Worm (Caenorhabditis elegans) whole organism, late embryonic: ENCODE data around the gene F26G1.3.

Experiments
- C08G9.2 ChIP-seq: sonication (generic microtip); optimal IDR thresholded peaks from 2 replicates; lab custom pipeline; 2016; ENCODE audit warnings: mild to moderate bottlenecking, missing genetic modification characterization, moderate library complexity, missing compliant biosample characterization
- F13H6.1 ChIP-seq: sonication (generic microtip); optimal IDR thresholded peaks from 2 replicates; lab custom pipeline; 2016; ENCODE audit warnings: missing genetic modification characterization, missing compliant biosample characterization
- K02D7.2 ChIP-seq: sonication (generic microtip); optimal IDR thresholded peaks from 2 replicates; lab custom pipeline; 2017; ENCODE audit warnings: mild to moderate bottlenecking, missing genetic modification characterization, missing compliant biosample characterization
- K09A11.1 ChIP-seq: sonication (generic microtip); optimal IDR thresholded peaks from 2 replicates; lab custom pipeline; 2017; ENCODE audit warnings: antibody characterized with exemption, mild to moderate bottlenecking, missing genetic modification characterization, missing compliant biosample characterization; ENCODE audit not compliant: insufficient read depth
- Y22D7AL.16 ChIP-seq: sonication (generic microtip); optimal IDR thresholded peaks from 2 replicates; lab custom pipeline; 2016; ENCODE audit warnings: missing genetic modification characterization, missing compliant biosample characterization
- ahr-1 ChIP-seq: sonication (generic microtip); optimal IDR thresholded peaks from 2 replicates; lab custom pipeline; 2016; ENCODE audit warnings: missing genetic modification characterization, missing compliant biosample characterization
- ama-1 ChIP-seq: fragments of 150-350 bp; optimal IDR thresholded peaks from 2 replicates; lab custom pipeline; 2014
- ceh-14 ChIP-seq: sonication (generic microtip); optimal IDR thresholded peaks from 2 replicates; lab custom pipeline; 2016; ENCODE audit warnings: missing genotype, missing genetic modification characterization, missing compliant biosample characterization
- ceh-18 ChIP-seq: sonication (generic microtip); optimal IDR thresholded peaks from 2 replicates; lab custom pipeline; 2016; ENCODE audit warnings: missing genetic modification characterization, missing compliant biosample characterization
- ceh-19 ChIP-seq: fragments of 200-800 bp; sonication (Bioruptor generic); optimal IDR thresholded peaks from 2 replicates; lab custom pipeline; 2018; ENCODE audit warnings: mild to moderate bottlenecking, missing genetic modification characterization, missing compliant biosample characterization
- ceh-2 ChIP-seq: sonication (generic microtip); optimal IDR thresholded peaks from 2 replicates; lab custom pipeline; 2016; ENCODE audit warnings: missing genotype, missing genetic modification characterization, missing compliant biosample characterization
- ceh-24 ChIP-seq: sonication (generic microtip); optimal IDR thresholded peaks from 2 replicates; lab custom pipeline; 2016; ENCODE audit warnings: mild to moderate bottlenecking, missing genetic modification characterization, missing compliant biosample characterization
- ceh-30 ChIP-seq: fragments of 150-350 bp; optimal IDR thresholded peaks from 2 replicates; lab custom pipeline; 2014; ENCODE audit warnings: missing biosample characterization, missing genetic modification characterization
- ceh-31 ChIP-seq: sonication (generic microtip); optimal IDR thresholded peaks from 2 replicates; lab custom pipeline; 2016; ENCODE audit warnings: missing genetic modification characterization, missing compliant biosample characterization
- ceh-34 ChIP-seq: sonication (generic microtip); optimal IDR thresholded peaks from 2 replicates; lab custom pipeline; 2016; ENCODE audit warnings: mild to moderate bottlenecking, missing genetic modification characterization, missing compliant biosample characterization
- ceh-45 ChIP-seq: fragments of 200-800 bp; sonication (Bioruptor generic); IDR thresholded peaks from 2 replicates; pipeline ENCODE4 v1.3.6; 2022; ENCODE audit warnings: missing genetic modification reagents, missing genetic modification characterization, missing compliant biosample characterization
- ceh-6 ChIP-seq: fragments of 200-800 bp; sonication (Bioruptor generic); optimal IDR thresholded peaks from 2 replicates; lab custom pipeline; 2018; ENCODE audit warnings: mild to moderate bottlenecking, missing genetic modification characterization, missing compliant biosample characterization
- ceh-9 ChIP-seq: sonication (generic microtip); optimal IDR thresholded peaks from 2 replicates; lab custom pipeline; 2016; ENCODE audit warnings: mild to moderate bottlenecking, missing genetic modification characterization, inconsistent platforms, missing compliant biosample characterization
- dmd-4 ChIP-seq: sonication (generic microtip); optimal IDR thresholded peaks from 2 replicates; lab custom pipeline; 2016; ENCODE audit warnings: borderline replicate concordance, missing genetic modification characterization, missing compliant biosample characterization
- elt-2 ChIP-seq: sonication (generic microtip); optimal IDR thresholded peaks from 2 replicates; lab custom pipeline; 2016; ENCODE audit warnings: missing genetic modification reagents, missing genetic modification characterization, missing compliant biosample characterization
- ets-4 ChIP-seq: sonication (generic microtip); optimal IDR thresholded peaks from 2 replicates; lab custom pipeline; 2016; ENCODE audit warnings: missing genetic modification characterization, missing compliant biosample characterization
- eyg-1 ChIP-seq: sonication (generic microtip); optimal IDR thresholded peaks from 2 replicates; lab custom pipeline; 2016; ENCODE audit warnings: missing genotype, missing genetic modification characterization, missing compliant biosample characterization
- fkh-10 ChIP-seq: fragments of 150-350 bp; optimal IDR thresholded peaks from 2 replicates; lab custom pipeline; 2014; ENCODE audit warnings: missing biosample characterization, missing genetic modification reagents, missing genetic modification characterization
- fkh-6 ChIP-seq: sonication (generic microtip); optimal IDR thresholded peaks from 2 replicates; lab custom pipeline; 2016; ENCODE audit warnings: missing genetic modification characterization, missing compliant biosample characterization
- hlh-15 ChIP-seq: sonication (generic microtip); optimal IDR thresholded peaks from 2 replicates; lab custom pipeline; 2016; ENCODE audit warnings: missing genetic modification characterization, missing compliant biosample characterization
- hlh-30 ChIP-seq: sonication (generic microtip); optimal IDR thresholded peaks from 2 replicates; lab custom pipeline; 2017; ENCODE audit warnings: antibody characterized with exemption, missing genetic modification characterization, missing compliant biosample characterization; ENCODE audit not compliant: insufficient read depth
- hlh-6 ChIP-seq: sonication (generic microtip); optimal IDR thresholded peaks from 2 replicates; lab custom pipeline; 2016; ENCODE audit warnings: missing genotype, missing genetic modification characterization, missing compliant biosample characterization
- lim-6 ChIP-seq: sonication (generic microtip); optimal IDR thresholded peaks from 2 replicates; lab custom pipeline; 2016; ENCODE audit warnings: missing genetic modification characterization, missing compliant biosample characterization
- madf-2 ChIP-seq: sonication (generic microtip); optimal IDR thresholded peaks from 2 replicates; lab custom pipeline; 2017; ENCODE audit warnings: missing genetic modification characterization, missing compliant biosample characterization
- mec-3 ChIP-seq: sonication (generic microtip); optimal IDR thresholded peaks from 2 replicates; lab custom pipeline; 2016; ENCODE audit warnings: borderline replicate concordance, missing genetic modification characterization, missing compliant biosample characterization
- nfya-1 ChIP-seq: sonication (generic microtip); optimal IDR thresholded peaks from 2 replicates; lab custom pipeline; 2017; ENCODE audit warnings: missing genetic modification characterization, mild to moderate bottlenecking, missing compliant biosample characterization, antibody characterized with exemption, moderate library complexity
- nhr-11 ChIP-seq: fragments of 150-350 bp; optimal IDR thresholded peaks from 2 replicates; lab custom pipeline; 2014; ENCODE audit warnings: missing biosample characterization, missing genetic modification characterization
- nhr-232 ChIP-seq: sonication (generic microtip); optimal IDR thresholded peaks from 2 replicates; lab custom pipeline; 2016; ENCODE audit warnings: missing genetic modification characterization, missing compliant biosample characterization
- npax-4 ChIP-seq: sonication (generic microtip); optimal IDR thresholded peaks from 2 replicates; lab custom pipeline; 2016; ENCODE audit warnings: missing genetic modification characterization, missing compliant biosample characterization
- odd-2 ChIP-seq: sonication (generic microtip); optimal IDR thresholded peaks from 2 replicates; lab custom pipeline; 2017; ENCODE audit warnings: antibody characterized with exemption, mild to moderate bottlenecking, missing genetic modification characterization, missing compliant biosample characterization
- pag-3 ChIP-seq: sonication (generic microtip); optimal IDR thresholded peaks from 2 replicates; lab custom pipeline; 2016; ENCODE audit warnings: missing compliant biosample characterization, missing genetic modification characterization, borderline replicate concordance
- pat-9 ChIP-seq: fragments of 200-800 bp; sonication (Bioruptor generic); optimal IDR thresholded peaks from 2 replicates; lab custom pipeline; 2018; ENCODE audit warnings: mild to moderate bottlenecking, missing genetic modification characterization, moderate library complexity, missing compliant biosample characterization
- pha-4 ChIP-seq: fragments of 150-350 bp; optimal IDR thresholded peaks from 2 replicates; lab custom pipeline; 2018; ENCODE audit warnings: missing biosample characterization, missing genetic modification reagents, missing genetic modification characterization
- pros-1 ChIP-seq: fragments of 150-350 bp; optimal IDR thresholded peaks from 2 replicates; lab custom pipeline; 2014; ENCODE audit warnings: missing biosample characterization, missing genetic modification reagents, missing genetic modification characterization
- rnt-1 ChIP-seq: sonication (generic microtip); optimal IDR thresholded peaks from 2 replicates; lab custom pipeline; 2016; ENCODE audit warnings: missing genetic modification characterization, missing compliant biosample characterization
- sox-4 ChIP-seq: sonication (generic microtip); optimal IDR thresholded peaks from 2 replicates; lab custom pipeline; 2017; ENCODE audit warnings: mild to moderate bottlenecking, missing genetic modification characterization, inconsistent platforms, missing compliant biosample characterization
- tbx-2 ChIP-seq: sonication (generic microtip); optimal IDR thresholded peaks from 2 replicates; lab custom pipeline; 2016; ENCODE audit warnings: missing genetic modification characterization, missing compliant biosample characterization
- tbx-7 ChIP-seq: sonication (generic microtip); optimal IDR thresholded peaks from 2 replicates; lab custom pipeline; 2016; ENCODE audit warnings: missing genotype, missing genetic modification characterization, missing compliant biosample characterization
- ttx-3 ChIP-seq: sonication (generic microtip); optimal IDR thresholded peaks from 2 replicates; lab custom pipeline; 2016; ENCODE audit warnings: missing genetic modification reagents, missing genetic modification characterization, missing compliant biosample characterization
- unc-42 ChIP-seq: sonication (generic microtip); optimal IDR thresholded peaks from 2 replicates; lab custom pipeline; 2016; ENCODE audit warnings: missing genotype, missing genetic modification characterization, missing compliant biosample characterization
- unc-86 ChIP-seq: sonication (generic microtip); optimal IDR thresholded peaks from 2 replicates; lab custom pipeline; 2016; ENCODE audit warnings: missing genetic modification characterization, missing compliant biosample characterization
- zip-5 ChIP-seq: sonication (generic microtip); optimal IDR thresholded peaks from 2 replicates; lab custom pipeline; 2016; ENCODE audit warnings: missing genetic modification characterization, missing compliant biosample characterization

The F26G1.3 gene

ce11 chrII:4734477-4734876 lies 24.1 kb upstream of the F26G1.3 start:
- TF ChIP-seq tbx-7 (tag; lab: Kevin White, UChicago) = no peak
- no peak for TF ChIP-seq ceh-31 (tag; lab: Kevin White, UChicago)
- no peak for TF ChIP-seq hlh-30 (tag; lab: Kevin White, UChicago)
- no peak for TF ChIP-seq odd-2 (tag; lab: Kevin White, UChicago)
- TF ChIP-seq K09A11.1 (tag; lab: Kevin White, UChicago) = no peak

ce11 chrII:4736585-4736984 lies 22.0 kb upstream of the F26G1.3 start:
- TF ChIP-seq pag-3 (tag; lab: Kevin White, UChicago) (no peak), ceh-19 (GFP tag; lab: Kevin White, UChicago) (no peak), npax-4 (tag; lab: Kevin White, UChicago) (no peak)

- TF ChIP-seq npax-4 (tag; lab: Kevin White, UChicago) (no peak), F13H6.1 (tag; lab: Kevin White, UChicago) (no peak), ahr-1 (no peak), hlh-6 (no peak)
- TF ChIP-seq, all 69 proteins: peak for 0
These were observed 21.2 kb upstream of the F26G1.3 start, which contains the start of gene ctsa-1.1 for ce11 chrII:4737348-4737747. ctsa-1.1 (plus strand) TSS chrII:4737648.

ce11 chrII:4739984-4740462 lies 18.5 kb upstream of the F26G1.3 start, which contains the start of gene eas-1:
eas-1 (plus strand) TSS chrII:4740412.
- TF ChIP-seq pros-1 (tag; lab: Kevin White, UChicago) (no peak), dmd-4 (tag; lab: Kevin White, UChicago) (no peak), hlh-15 (tag; lab: Kevin White, UChicago) (peak; percentile 13), ceh-18 (tag; lab: Kevin White, UChicago) (peak; percentile 17), zip-5 (tag; lab: Kevin White, UChicago) (peak; percentile 74), ets-4 (tag; lab: Kevin White, UChicago) (peak; percentile 86), unc-86 (tag; lab: Kevin White, UChicago) (peak; percentile 5), pat-9 (tag; lab: Kevin White, UChicago) (no peak), ceh-9 (tag; lab: Kevin White, UChicago) (no peak), ceh-14 (peak; percentile 65), ceh-6 (GFP tag; lab: Kevin White, UChicago) (peak; percentile 34), tbx-2 (tag; lab: Kevin White, UChicago) (peak; percentile 89), mec-3 (peak; percentile 77), nhr-11 (tag; lab: Kevin White, UChicago) (no peak), ttx-3 (tag; lab: Kevin White, UChicago) (peak; percentile 9), lim-6 (tag; lab: Kevin White, UChicago) (peak; percentile 59), ceh-24 (tag; lab: Kevin White, UChicago) (no peak), ceh-34 (tag; lab: Kevin White, UChicago) (peak; percentile 24), ceh-2 (tag; lab: Kevin White, UChicago) (peak; percentile 89), Y22D7AL.16 (tag; lab: Kevin White, UChicago) (no peak), tbx-7 (tag; lab: Kevin White, UChicago) (peak; percentile 93), nfya-1 (tag; lab: Kevin White, UChicago) (peak; percentile 48), ceh-45 (no peak), madf-2 (tag; lab: Kevin White, UChicago) (peak; percentile 19), elt-2 (tag; lab: Kevin White, UChicago) (peak; percentile 92), rnt-1 (tag; lab: Kevin White, UChicago) (peak; percentile 91), unc-42 (tag; lab: Kevin White, UChicago) (peak; percentile 50), pha-4 (tag; lab: Kevin White, UChicago) (no peak), ceh-30 (tag; lab: Kevin White, UChicago) (no peak), sox-4 (tag; lab: Kevin White, UChicago) (no peak), nhr-232 (no peak), ama-1 (no peak), fkh-6 (tag; lab: Kevin White, UChicago) (peak; percentile 34), ceh-31 (tag; lab: Kevin White, UChicago) (peak; percentile 96), eyg-1 (tag; lab: Kevin White, UChicago) (peak; percentile 64), K02D7.2 (tag; lab: Kevin White, UChicago) (no peak), fkh-10 (no peak), C08G9.2 (tag; lab: Kevin White, UChicago) (peak; percentile 98)
